Worm (Caenorhabditis elegans): ENCODE results near the gene swt-6.
A peak's percentile ranks its signal among the peaks of the same experiment; 100 is the strongest.

Gene swt-6

DNA sequence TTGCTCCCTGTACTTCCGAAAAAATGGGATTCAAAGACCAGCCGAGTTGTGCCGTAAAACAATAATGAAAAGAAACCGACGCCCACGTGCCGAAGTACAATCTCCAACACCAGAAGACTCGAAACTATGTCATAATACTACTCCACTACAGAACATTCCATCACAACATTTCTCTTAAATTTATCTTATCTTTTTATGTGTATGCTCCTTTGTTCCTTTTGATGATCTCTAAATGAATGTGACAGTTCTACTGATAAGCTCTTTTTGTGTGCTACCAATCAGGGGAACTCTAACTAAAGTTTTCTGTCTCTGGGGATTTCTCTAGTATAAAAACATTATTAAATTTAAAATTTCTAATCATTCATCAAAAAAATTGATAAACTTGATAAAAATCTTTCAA lies 32.7 kb downstream of the swt-6 start (continued):
- TF ChIP-seq cey-2 (tag; optimal IDR thresholded peaks at IDR 0.05; ENCODE audit: borderline replicate concordance, insufficient read depth): no peak
- no peak for TF ChIP-seq ceh-20 (GFP tag; IDR thresholded peaks at IDR 0.05)
- 0 out of 2 replicates have a peak, but pooled peaks have one; percentile 9 for TF ChIP-seq lim-7 (GFP tag; IDR thresholded peaks at IDR 0.05)
- TF ChIP-seq T26A8.4 (GFP tag; IDR thresholded peaks at IDR 0.05): no peak
- TF ChIP-seq vab-7 (GFP tag; IDR thresholded peaks at IDR 0.05): no peak
- TF ChIP-seq nhr-48 (tag; optimal IDR thresholded peaks at IDR 0.05): peak; percentile 26
- TF ChIP-seq mxl-2 (GFP tag; conservative IDR thresholded peaks at IDR 0.05): no peak
- TF ChIP-seq dmd-8 (GFP tag; IDR thresholded peaks at IDR 0.05): no peak
- TF ChIP-seq spr-3 (GFP tag; optimal IDR thresholded peaks at IDR 0.05): no peak
- no peak for TF ChIP-seq ctbp-1 (GFP tag; IDR thresholded peaks at IDR 0.05)
- no peak for TF ChIP-seq ceh-28 (tag; optimal IDR thresholded peaks at IDR 0.05)
- 0 out of 2 replicates have a peak, but pooled peaks have one; percentile 63 for TF ChIP-seq zfp-3 (GFP tag; conservative IDR thresholded peaks at IDR 0.05)
- TF ChIP-seq mdt-29 (GFP tag; IDR thresholded peaks at IDR 0.05): no peak
- TF ChIP-seq nhr-42 (GFP tag; IDR thresholded peaks at IDR 0.05): no peak
- TF ChIP-seq hif-1 (tag; optimal IDR thresholded peaks at IDR 0.05): peak in 1 of 2 experiments; percentile 56
- peak; percentile 2 for TF ChIP-seq hlh-30 (tag; optimal IDR thresholded peaks at IDR 0.05; ENCODE audit: insufficient read depth)
- TF ChIP-seq hlh-11 (tag; optimal IDR thresholded peaks at IDR 0.05): peak; percentile 57
- no peak for TF ChIP-seq set-16 (GFP tag; IDR thresholded peaks at IDR 0.05)
- TF ChIP-seq dpl-1 (GFP tag; optimal IDR thresholded peaks at IDR 0.05): no peak
- TF ChIP-seq duxl-1 (tag; optimal IDR thresholded peaks at IDR 0.05; ENCODE audit: poor library complexity): no peak
- no peak for TF ChIP-seq lin-13 (GFP tag; optimal IDR thresholded peaks at IDR 0.05)
- no peak for TF ChIP-seq madf-5 (GFP tag; IDR thresholded peaks at IDR 0.05)
- no peak for TF ChIP-seq nhr-6 (tag; optimal IDR thresholded peaks at IDR 0.05)
- TF ChIP-seq ZK337.2 (GFP tag; IDR thresholded peaks at IDR 0.05): no peak
- TF ChIP-seq ztf-11 (tag; optimal IDR thresholded peaks at IDR 0.05): no peak
- no peak for TF ChIP-seq daf-19 (GFP tag; conservative IDR thresholded peaks at IDR 0.05)
- peak; percentile 95 for TF ChIP-seq pqm-1 (tag; optimal IDR thresholded peaks at IDR 0.05)
- TF ChIP-seq nhr-102 (tag; optimal IDR thresholded peaks at IDR 0.05): peak; percentile 38
- TF ChIP-seq Y105C5A.15 (GFP tag; IDR thresholded peaks at IDR 0.05): no peak
- TF ChIP-seq dmd-6 (GFP tag; IDR thresholded peaks at IDR 0.05): peak; percentile 47; the same call in 1 of the 2 replicates
- TF ChIP-seq ama-1 (optimal IDR thresholded peaks at IDR 0.05): no peak
- 0 out of 2 replicates have a peak, but pooled peaks have one; percentile 9 for TF ChIP-seq arid-1 (GFP tag; conservative IDR thresholded peaks at IDR 0.05)
- TF ChIP-seq mes-2 (tag; optimal IDR thresholded peaks at IDR 0.05; ENCODE audit: poor library complexity, severe bottlenecking): no peak
- no peak for TF ChIP-seq lin-29 (GFP tag; IDR thresholded peaks at IDR 0.05)
- TF ChIP-seq ceh-82 (tag; optimal IDR thresholded peaks at IDR 0.05): no peak
- TF ChIP-seq ztf-7 (tag; optimal IDR thresholded peaks at IDR 0.05): no peak
- TF ChIP-seq mep-1 (tag; optimal IDR thresholded peaks at IDR 0.05): no peak

DNA sequence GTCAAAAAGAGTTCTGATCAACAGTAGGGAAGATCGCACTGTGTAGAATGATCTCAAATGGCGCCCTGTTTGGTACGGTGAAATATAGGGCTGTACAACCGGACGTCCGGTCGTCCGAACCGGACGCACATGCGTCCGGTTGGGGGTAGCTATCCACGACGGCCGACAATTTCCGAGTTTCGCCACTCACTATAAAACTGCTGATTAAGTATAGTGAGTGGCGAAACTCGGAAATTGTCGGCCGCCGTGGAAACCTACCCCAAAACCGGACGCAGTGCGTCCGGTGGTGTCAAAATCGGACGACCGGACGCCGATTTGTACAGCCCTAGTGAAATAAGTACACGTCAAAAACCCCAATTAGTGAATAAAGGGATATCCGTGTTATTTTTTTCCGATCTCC lies 37.9 kb downstream of the swt-6 start:
- peak; percentile 20; the same call in 1 of the 2 replicates for TF ChIP-seq lin-38 (GFP tag; IDR thresholded peaks at IDR 0.05)

DNA sequence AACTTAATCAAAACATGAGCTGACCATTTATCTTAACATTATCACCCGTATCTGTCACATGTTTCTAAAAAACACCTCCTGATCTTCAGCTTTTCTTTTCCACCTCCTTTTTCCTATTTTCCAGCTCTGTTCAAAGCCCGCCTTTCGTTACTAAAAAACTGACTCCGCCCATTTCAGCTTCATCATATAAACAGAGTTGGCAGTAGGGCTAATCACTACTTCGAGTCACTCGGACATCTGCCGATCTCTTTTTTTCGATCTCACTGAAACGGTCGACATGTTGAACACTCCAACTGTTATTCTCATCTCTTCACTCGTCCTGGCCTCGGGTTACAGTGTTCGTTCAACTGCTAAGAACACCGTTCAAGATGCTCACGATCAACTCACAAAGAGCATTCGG lies 38.3 kb downstream of the swt-6 start, which contains the start of gene droe-4:
droe-4 (plus strand) TSS at position 172 of the 400 bp plus-strand sequence.
- TF ChIP-seq mes-2 (tag; optimal IDR thresholded peaks at IDR 0.05; ENCODE audit: poor library complexity, severe bottlenecking) (no peak), unc-62 (GFP tag; optimal IDR thresholded peaks at IDR 0.05 in 1 of 2) (peak in 1 of 2 experiments; percentile 56), unc-62 (tag; optimal IDR thresholded peaks at IDR 0.05) (no peak), daf-8 (GFP tag; IDR thresholded peaks at IDR 0.05) (no peak), hlh-30 (tag; optimal IDR thresholded peaks at IDR 0.05; ENCODE audit: insufficient read depth) (no peak), zip-2 (tag; optimal IDR thresholded peaks at IDR 0.05) (no peak), attf-4 (tag; optimal IDR thresholded peaks at IDR 0.05) (no peak)
